Worm (Caenorhabditis elegans): ENCODE data around the gene exc-7.

Gene exc-7

DNA sequence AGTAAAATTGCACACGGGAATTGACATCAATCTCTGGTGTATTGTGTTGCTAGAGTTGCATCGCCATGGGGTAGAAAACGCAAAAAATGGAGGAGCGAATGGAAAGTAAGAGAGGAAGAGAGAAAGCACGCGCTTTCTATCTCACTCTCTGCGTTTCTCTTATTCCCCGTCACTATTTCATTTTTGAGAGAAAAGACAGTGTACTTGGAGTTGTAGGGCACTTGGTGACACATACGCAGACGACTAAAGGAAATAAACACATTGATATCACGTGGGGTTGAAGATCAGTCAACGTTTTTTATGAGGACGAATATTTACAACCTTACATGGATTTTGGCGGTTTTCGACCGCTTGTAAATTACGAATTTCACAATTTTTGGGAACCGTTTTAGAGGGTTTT, 27.6 kb downstream of the exc-7 start (continued):
- TF ChIP-seq efl-1 (GFP tag; optimal IDR thresholded peaks at IDR 0.05) (no peak), rpc-1 (optimal IDR thresholded peaks at IDR 0.05) (no peak), rpc-1 (tag; optimal IDR thresholded peaks at IDR 0.05) (no peak), C17E4.6 (GFP tag; IDR thresholded peaks at IDR 0.05) (no peak), dpff-1 (tag; optimal IDR thresholded peaks at IDR 0.05) (no peak), Y95B8A.8 (GFP tag; IDR thresholded peaks at IDR 0.05) (no peak), attf-3 (GFP tag; conservative IDR thresholded peaks at IDR 0.05) (peak; percentile 47; the same call in 1 of the 2 replicates), ceh-79 (tag; optimal IDR thresholded peaks at IDR 0.05) (no peak), F22D6.2 (tag; optimal IDR thresholded peaks at IDR 0.05) (peak; percentile 85), B0336.3 (GFP tag; IDR thresholded peaks at IDR 0.05) (peak; percentile 89), madf-3 (GFP tag; IDR thresholded peaks at IDR 0.05) (no peak), lin-35 (GFP tag; optimal IDR thresholded peaks at IDR 0.05) (peak in 1 of 3 experiments; percentile 63), ekl-4 (GFP tag; IDR thresholded peaks at IDR 0.05) (peak; percentile 57; the same call in 1 of the 2 replicates), repo-1 (tag; optimal IDR thresholded peaks at IDR 0.05) (no peak), bed-1 (GFP tag; IDR thresholded peaks at IDR 0.05) (no peak), madf-6 (GFP tag; IDR thresholded peaks at IDR 0.05) (no peak), gei-17 (GFP tag; optimal IDR thresholded peaks at IDR 0.05) (peak; percentile 54), ZK185.1 (tag; optimal IDR thresholded peaks at IDR 0.05; ENCODE audit: poor library complexity, severe bottlenecking) (peak; percentile 59), dox-1 (GFP tag; IDR thresholded peaks at IDR 0.05) (peak; percentile 84), hrde-1 (tag; optimal IDR thresholded peaks at IDR 0.05; ENCODE audit: borderline replicate concordance) (no peak), F55B11.4 (tag; optimal IDR thresholded peaks at IDR 0.05; ENCODE audit: borderline replicate concordance, insufficient read depth) (no peak), F37B4.10 (GFP tag; IDR thresholded peaks at IDR 0.05) (no peak), tlf-1 (GFP tag; optimal IDR thresholded peaks at IDR 0.05) (peak; percentile 75), lsy-27 (tag; optimal IDR thresholded peaks at IDR 0.05; ENCODE audit: borderline replicate concordance, insufficient read depth) (no peak), rcor-1 (GFP tag; IDR thresholded peaks at IDR 0.05) (peak; percentile 80), sptf-2 (GFP tag; optimal IDR thresholded peaks at IDR 0.05) (no peak), ztf-22 (GFP tag; optimal IDR thresholded peaks at IDR 0.05) (peak; percentile 90), K11D2.4 (GFP tag; IDR thresholded peaks at IDR 0.05) (peak; percentile 90), F23B12.7 (tag; optimal IDR thresholded peaks at IDR 0.05; ENCODE audit: insufficient read depth) (peak; percentile 74), sea-2 (GFP tag; IDR thresholded peaks at IDR 0.05) (no peak), F39B2.1 (GFP tag; IDR thresholded peaks at IDR 0.05) (no peak), chd-7 (tag; optimal IDR thresholded peaks at IDR 0.05) (peak; percentile 92), unc-62 (GFP tag; optimal IDR thresholded peaks at IDR 0.05) (peak; percentile 59), somi-1 (GFP tag; optimal IDR thresholded peaks at IDR 0.05) (peak; percentile 96), rec-8 (tag; optimal IDR thresholded peaks at IDR 0.05) (no peak), let-526 (GFP tag; IDR thresholded peaks at IDR 0.05) (peak; percentile 93), ets-4 (GFP tag; optimal IDR thresholded peaks at IDR 0.05) (peak; percentile 54), athp-1 (tag; optimal IDR thresholded peaks at IDR 0.05) (peak; percentile 43), egl-44 (GFP tag; IDR thresholded peaks at IDR 0.05) (peak; percentile 76; the same call in 1 of the 2 replicates), nhr-179 (tag; optimal IDR thresholded peaks at IDR 0.05) (no peak), C06A6.2 (GFP tag; conservative IDR thresholded peaks at IDR 0.05) (peak; percentile 61; the same call in 1 of the 2 replicates), nhr-120 (GFP tag; IDR thresholded peaks at IDR 0.05) (no peak), F10E7.11 (tag; optimal IDR thresholded peaks at IDR 0.05) (no peak), T26A5.8 (tag; optimal IDR thresholded peaks at IDR 0.05) (no peak), snpc-4 (GFP tag; optimal IDR thresholded peaks at IDR 0.05) (peak; percentile 16), snpc-4 (tag; optimal IDR thresholded peaks at IDR 0.05) (peak in 3 of 4 experiments; percentile 57 to 65 (median 60)), lsl-1 (GFP tag; optimal IDR thresholded peaks at IDR 0.05) (no peak), egl-18 (GFP tag; IDR thresholded peaks at IDR 0.05) (no peak), snpc-1.3 (tag; optimal IDR thresholded peaks at IDR 0.05; ENCODE audit: insufficient read depth) (peak; percentile 12)
